Fruit fly (Drosophila melanogaster) whole organism, embryonic: ENCODE data around the gene CG6726.

Experiments
- CG10431 ChIP-seq: fragments of 200-800 bp; sonication (Bioruptor generic); optimal IDR thresholded peaks from 3 replicates; lab custom pipeline; 2018; ENCODE audit warnings: missing biosample characterization, mild to moderate bottlenecking, missing genetic modification characterization
- CG11093 ChIP-seq: fragments of 200-800 bp; sonication (Bioruptor generic); IDR thresholded peaks from 3 replicates; pipeline ENCODE4 v1.3.6; 2022; ENCODE audit warnings: missing biosample characterization, missing genetic modification characterization
- CG11504 ChIP-seq: fragments of 200-800 bp; sonication (Bioruptor generic); optimal IDR thresholded peaks from 3 replicates; lab custom pipeline; 2019; ENCODE audit warnings: missing biosample characterization, mild to moderate bottlenecking, missing genetic modification characterization, moderate library complexity
- CG14860 ChIP-seq: fragments of 200-800 bp; sonication (Bioruptor generic); IDR thresholded peaks from 3 replicates; pipeline ENCODE4 v1.3.6; 2022; ENCODE audit warnings: missing biosample characterization, missing genetic modification characterization; ENCODE audit not compliant: partially characterized antibody
- CG17802 ChIP-seq: fragments of 200-800 bp; sonication (Bioruptor generic); optimal IDR thresholded peaks from 2 replicates; lab custom pipeline; 2018; ENCODE audit warnings: missing biosample characterization, mild to moderate bottlenecking, missing genetic modification characterization, moderate library complexity
- CG2120 ChIP-seq: fragments of 200-800 bp; sonication (Bioruptor generic); optimal IDR thresholded peaks from 3 replicates; lab custom pipeline; 2016; ENCODE audit warnings: missing biosample characterization, missing genetic modification characterization
- CG2202 ChIP-seq: fragments of 200-800 bp; sonication (Bioruptor generic); optimal IDR thresholded peaks from 2 replicates; lab custom pipeline; 2018; ENCODE audit warnings: missing biosample characterization, mild to moderate bottlenecking, missing genetic modification characterization
- CG2712 ChIP-seq: fragments of 200-800 bp; optimal IDR thresholded peaks from 3 replicates; lab custom pipeline; 2019; ENCODE audit warnings: missing biosample characterization, mild to moderate bottlenecking, missing genetic modification characterization, moderate library complexity
- CG6175 ChIP-seq: fragments of 200-800 bp; sonication (Bioruptor generic); IDR thresholded peaks from 3 replicates; pipeline ENCODE4 v1.3.6; 2022; ENCODE audit warnings: missing biosample characterization, missing genetic modification characterization
- Camta ChIP-seq: fragments of 200-800 bp; sonication (Bioruptor generic); optimal IDR thresholded peaks from 2 replicates; lab custom pipeline; 2016; ENCODE audit warnings: missing biosample characterization, missing genetic modification characterization
- D19A ChIP-seq: fragments of 200-800 bp; optimal IDR thresholded peaks from 3 replicates; lab custom pipeline; 2019; ENCODE audit warnings: missing biosample characterization, mild to moderate bottlenecking, missing genetic modification characterization, moderate library complexity
- Dip3 ChIP-seq: fragments of 200-800 bp; sonication (Bioruptor generic); optimal IDR thresholded peaks from 3 replicates; lab custom pipeline; 2016; ENCODE audit warnings: missing biosample characterization, missing genetic modification characterization
- E2f1 ChIP-seq: fragments of 200-800 bp; sonication (Bioruptor generic); IDR thresholded peaks from 2 replicates; pipeline ENCODE4 v1.3.6; 2022; ENCODE audit warnings: missing biosample characterization, missing genetic modification characterization
- Ets97D ChIP-seq: fragments of 200-800 bp; sonication (Bioruptor generic); optimal IDR thresholded peaks from 3 replicates; lab custom pipeline; 2016; ENCODE audit warnings: missing biosample characterization, missing genetic modification characterization
- Oli ChIP-seq: fragments of 200-800 bp; sonication (Bioruptor generic); optimal IDR thresholded peaks from 2 replicates; lab custom pipeline; 2018; ENCODE audit warnings: missing biosample characterization, mild to moderate bottlenecking, missing genetic modification characterization, moderate library complexity
- Pdp1 ChIP-seq, 2 experiments: fragments of 200-800 bp; sonication (Bioruptor generic); optimal IDR thresholded peaks; 3 replicates each; lab custom pipeline; 2016; ENCODE audit warnings: missing biosample characterization in 2 of 2, missing genetic modification characterization in 2 of 2, mild to moderate bottlenecking in 1 of 2, moderate library complexity in 1 of 2
- cad ChIP-seq: fragments of >200 bp; optimal IDR thresholded peaks from 2 replicates; lab custom pipeline; 2017; ENCODE audit warnings: missing biosample characterization, missing genetic modification characterization
- cg ChIP-seq: fragments of 200-800 bp; sonication (Bioruptor generic); optimal IDR thresholded peaks from 3 replicates; lab custom pipeline; 2019; ENCODE audit warnings: missing biosample characterization, mild to moderate bottlenecking, missing genetic modification characterization, moderate library complexity
- chn ChIP-seq: fragments of 200-800 bp; sonication (Bioruptor generic); optimal IDR thresholded peaks from 2 replicates; lab custom pipeline; 2016; ENCODE audit warnings: missing biosample characterization, missing genetic modification characterization
- gem ChIP-seq: fragments of 200-800 bp; sonication (Bioruptor generic); optimal IDR thresholded peaks from 2 replicates; lab custom pipeline; 2019; ENCODE audit warnings: missing biosample characterization, mild to moderate bottlenecking, missing genetic modification characterization, moderate library complexity
- lov ChIP-seq, 2 experiments: fragments of 200-800 bp in 1 of 2; fragments of >200 bp in 1 of 2; sonication (Bioruptor generic) in 1 of 2; IDR thresholded peaks in 1 of 2; optimal IDR thresholded peaks in 1 of 2; 2 replicates in 1 of 2; 3 replicates in 1 of 2; pipeline versions ENCODE4 v1.3.6 to Lab custom; 2017 to 2022; ENCODE audit warnings: missing biosample characterization in 1 of 2, missing genetic modification characterization in 1 of 2
- prd ChIP-seq, 3 experiments: fragments of >200 bp in 2 of 3; fragments of 200-800 bp in 1 of 3; sonication (Bioruptor generic) in 1 of 3; optimal IDR thresholded peaks in 2 of 3; IDR thresholded peaks in 1 of 3; 2 replicates in 2 of 3; 3 replicates in 1 of 3; pipeline versions ENCODE4 v1.3.6 to Lab custom; 2017 to 2022; ENCODE audit warnings: missing biosample characterization in 1 of 3, missing genetic modification characterization in 1 of 3
- pzg ChIP-seq: fragments of 200-800 bp; sonication (Bioruptor generic); optimal IDR thresholded peaks from 3 replicates; lab custom pipeline; 2018; ENCODE audit warnings: missing biosample characterization, mild to moderate bottlenecking, missing genetic modification characterization, moderate library complexity
- schlank ChIP-seq: fragments of 200-800 bp; sonication (Bioruptor generic); optimal IDR thresholded peaks from 2 replicates; lab custom pipeline; 2018; ENCODE audit warnings: missing biosample characterization, mild to moderate bottlenecking, missing genetic modification characterization
- scrt ChIP-seq: fragments of 200-800 bp; sonication (Bioruptor generic); optimal IDR thresholded peaks from 2 replicates; lab custom pipeline; 2018; ENCODE audit warnings: missing biosample characterization, mild to moderate bottlenecking, missing genetic modification characterization, moderate library complexity
- sens ChIP-seq: fragments of 200-800 bp; sonication (Bioruptor generic); peaks from one replicate; lab custom pipeline; 2016; ENCODE audit warnings: missing biosample characterization, missing genetic modification characterization
- tin ChIP-seq: fragments of 200-800 bp; sonication (Bioruptor generic); optimal IDR thresholded peaks from 3 replicates; lab custom pipeline; 2016; ENCODE audit warnings: missing biosample characterization, missing genetic modification characterization
- vfl ChIP-seq: fragments of 200-800 bp; sonication (Bioruptor generic); optimal IDR thresholded peaks from 2 replicates; lab custom pipeline; 2016; ENCODE audit warnings: missing biosample characterization, missing genetic modification characterization
- z ChIP-seq: fragments of 200-800 bp; sonication (Bioruptor generic); IDR thresholded peaks from 3 replicates; pipeline ENCODE4 v1.3.6; 2022; ENCODE audit warnings: missing biosample characterization, missing genetic modification characterization

CG6726 gene

DNA sequence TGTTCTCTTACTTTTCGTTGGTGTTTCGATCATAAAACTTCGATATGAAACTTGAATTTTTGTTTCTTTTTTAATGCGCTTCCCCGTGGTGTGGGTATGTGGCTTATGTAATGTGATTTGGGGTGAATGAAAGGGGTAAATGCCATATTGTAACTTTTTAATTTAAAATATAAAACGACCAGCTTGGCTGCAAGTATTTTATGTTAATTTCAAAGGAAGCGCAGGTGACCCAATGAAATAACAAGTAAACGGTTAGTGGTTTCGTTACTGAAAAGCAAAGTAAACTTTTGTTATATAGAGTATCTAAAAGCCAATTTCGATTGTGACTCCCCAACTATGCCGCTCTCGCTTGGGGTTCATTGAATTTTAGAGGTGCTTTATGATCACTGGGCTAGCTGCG lies 53.1 kb downstream of the CG6726 start (continued):
- no peak for TF ChIP-seq lov (optimal IDR thresholded peaks at IDR 0.05; lab: Kevin White, UChicago)
- no peak for TF ChIP-seq lov (GFP tag; IDR thresholded peaks at IDR 0.05; lab: Robert Waterston, UW)
- TF ChIP-seq sens, result peak; percentile 66
- no peak for TF ChIP-seq schlank (tag; lab: Kevin White, UChicago)
- TF ChIP-seq CG2202 (tag; lab: Kevin White, UChicago), result no peak
- peak; percentile 29 for TF ChIP-seq CG2712 (tag; lab: Kevin White, UChicago)
- no peak for TF ChIP-seq chn (GFP tag; lab: Kevin White, UChicago)
- TF ChIP-seq Oli (tag; lab: Kevin White, UChicago), result no peak
- no peak for TF ChIP-seq z (GFP tag; lab: Robert Waterston, UW)
- TF ChIP-seq Pdp1 (GFP tag; optimal IDR thresholded peaks at IDR 0.05; lab: Kevin White, UChicago), result peak in 1 of 2 experiments; percentile 29
- no peak for TF ChIP-seq pzg (GFP tag; lab: Kevin White, UChicago)
- no peak for TF ChIP-seq cg
- TF ChIP-seq gem (tag; lab: Kevin White, UChicago), result peak; percentile 5
- no peak for TF ChIP-seq Camta (GFP tag; lab: Kevin White, UChicago)
- TF ChIP-seq CG10431 (GFP tag; lab: Kevin White, UChicago), result no peak
- no peak for TF ChIP-seq CG14860 (GFP tag; lab: Robert Waterston, UW)
- no peak for TF ChIP-seq cad (GFP tag; lab: Kevin White, UChicago)
- TF ChIP-seq Ets97D (GFP tag; lab: Kevin White, UChicago), result no peak
- TF ChIP-seq CG2120 (GFP tag; lab: Kevin White, UChicago), result no peak
- peak; percentile 20 for TF ChIP-seq CG11504 (tag; lab: Kevin White, UChicago)
- no peak for TF ChIP-seq CG6175 (GFP tag; lab: Robert Waterston, UW)
- no peak for TF ChIP-seq Dip3
- no peak for TF ChIP-seq tin
- TF ChIP-seq E2f1 (GFP tag; lab: Robert Waterston, UW), result peak; percentile 14; the same call in 1 of the 2 replicates
- TF ChIP-seq CG11093 (GFP tag; lab: Robert Waterston, UW), result no peak
- TF ChIP-seq CG17802 (tag; lab: Kevin White, UChicago), result no peak
- TF ChIP-seq prd (optimal IDR thresholded peaks at IDR 0.05; lab: Kevin White, UChicago), result no peak
- peak; percentile 26; the same call in 1 of the 3 replicates for TF ChIP-seq prd (GFP tag; IDR thresholded peaks at IDR 0.05; lab: Robert Waterston, UW)
- peak; percentile 52 for TF ChIP-seq D19A (tag; lab: Kevin White, UChicago)
- TF ChIP-seq scrt (GFP tag; lab: Kevin White, UChicago), result no peak
- no peak for TF ChIP-seq vfl
